Fruit fly (Drosophila melanogaster): ENCODE data around the gene Ir31a.

Gene Ir31a

dm6 chr2L:10405008-10405654 lies at the start of gene Ir31a, which contains the start of the genes CG17768 and LSm-4:
Gene Ir31a (plus strand): TSS chr2L:10405565.
Gene CG17768 (minus strand): TSS chr2L:10405203.
Gene LSm-4 (minus strand): TSS chr2L:10405203.
- TF ChIP-seq psq (optimal IDR thresholded peaks at IDR 0.05) (no peak), ttk (optimal IDR thresholded peaks at IDR 0.05) (no peak), Sin3A (optimal IDR thresholded peaks at IDR 0.05) (no peak), Myc (optimal IDR thresholded peaks at IDR 0.05) (no peak), insv (optimal IDR thresholded peaks at IDR 0.05) (no peak), h (optimal IDR thresholded peaks at IDR 0.05) (no peak)

dm6 chr2L:10356508-10356907 lies 48.9 kb upstream of the Ir31a start, which contains the start of the genes CtsL4 and ClpP:
Gene CtsL4 (minus strand): TSS chr2L:10356597.
Gene ClpP (plus strand): TSS chr2L:10356795.
- TF ChIP-seq h (optimal IDR thresholded peaks at IDR 0.05) (no peak), Myc (optimal IDR thresholded peaks at IDR 0.05) (no peak), insv (optimal IDR thresholded peaks at IDR 0.05) (no peak), psq (optimal IDR thresholded peaks at IDR 0.05) (no peak), ttk (optimal IDR thresholded peaks at IDR 0.05) (no peak), Sin3A (optimal IDR thresholded peaks at IDR 0.05) (no peak)

- no peak for TF ChIP-seq Myc (optimal IDR thresholded peaks at IDR 0.05)
- no peak for TF ChIP-seq insv (optimal IDR thresholded peaks at IDR 0.05)
- no peak for TF ChIP-seq psq (optimal IDR thresholded peaks at IDR 0.05)
- no peak for TF ChIP-seq Sin3A (optimal IDR thresholded peaks at IDR 0.05)
- TF ChIP-seq ttk (optimal IDR thresholded peaks at IDR 0.05), result no peak
- no peak for TF ChIP-seq h (optimal IDR thresholded peaks at IDR 0.05)
Observed at dm6 chr2L:10362408-10363067, 42.8 kb upstream of the Ir31a start, which contains the start of the genes Cand1 and pim. Gene Cand1 (minus strand): TSS chr2L:10362707. Gene pim (plus strand): TSS chr2L:10362989.

- TF ChIP-seq insv (optimal IDR thresholded peaks at IDR 0.05) (no peak), h (optimal IDR thresholded peaks at IDR 0.05) (no peak), psq (optimal IDR thresholded peaks at IDR 0.05) (no peak), Myc (optimal IDR thresholded peaks at IDR 0.05) (no peak), Sin3A (optimal IDR thresholded peaks at IDR 0.05) (no peak), ttk (optimal IDR thresholded peaks at IDR 0.05) (no peak)
Observed at dm6 chr2L:10364229-10364628, 41.1 kb upstream of the Ir31a start, which contains the start of gene lft. Gene lft (plus strand): TSS chr2L:10364471.

- TF ChIP-seq insv (optimal IDR thresholded peaks at IDR 0.05), result no peak
- no peak for TF ChIP-seq h (optimal IDR thresholded peaks at IDR 0.05)
- no peak for TF ChIP-seq ttk (optimal IDR thresholded peaks at IDR 0.05)
- no peak for TF ChIP-seq psq (optimal IDR thresholded peaks at IDR 0.05)
- no peak for TF ChIP-seq Myc (optimal IDR thresholded peaks at IDR 0.05)
- no peak for TF ChIP-seq Sin3A (optimal IDR thresholded peaks at IDR 0.05)
Observed at dm6 chr2L:10366525-10366924, 38.8 kb upstream of the Ir31a start, which contains the start of gene CG5056. Gene CG5056 (plus strand): TSS chr2L:10366692.

- TF ChIP-seq insv (optimal IDR thresholded peaks at IDR 0.05), result no peak
- TF ChIP-seq Myc (optimal IDR thresholded peaks at IDR 0.05), result no peak
- no peak for TF ChIP-seq psq (optimal IDR thresholded peaks at IDR 0.05)
- TF ChIP-seq h (optimal IDR thresholded peaks at IDR 0.05), result no peak
- no peak for TF ChIP-seq ttk (optimal IDR thresholded peaks at IDR 0.05)
Observed at dm6 chr2L:10372297-10372696, 33.1 kb upstream of the Ir31a start.

dm6 chr2L:10373605-10374269 lies 31.6 kb upstream of the Ir31a start, which contains the start of gene rho-5:
Gene rho-5 (minus strand): TSS chr2L:10373900.
- TF ChIP-seq insv (optimal IDR thresholded peaks at IDR 0.05), result no peak
- TF ChIP-seq Myc (optimal IDR thresholded peaks at IDR 0.05), result no peak
- no peak for TF ChIP-seq Sin3A (optimal IDR thresholded peaks at IDR 0.05)
- no peak for TF ChIP-seq h (optimal IDR thresholded peaks at IDR 0.05)
- no peak for TF ChIP-seq psq (optimal IDR thresholded peaks at IDR 0.05)
- no peak for TF ChIP-seq ttk (optimal IDR thresholded peaks at IDR 0.05)

dm6 chr2L:10375464-10376236 lies 29.7 kb upstream of the Ir31a start, which contains the start of the genes CG33303 and dpr19:
Gene CG33303 (minus strand): TSS chr2L:10375757.
Gene dpr19 (plus strand): TSS chr2L:10376168.
- TF ChIP-seq ttk (optimal IDR thresholded peaks at IDR 0.05) (no peak), h (optimal IDR thresholded peaks at IDR 0.05) (no peak), psq (optimal IDR thresholded peaks at IDR 0.05) (no peak), Myc (optimal IDR thresholded peaks at IDR 0.05) (no peak), insv (optimal IDR thresholded peaks at IDR 0.05) (no peak), Sin3A (optimal IDR thresholded peaks at IDR 0.05) (no peak)

- TF ChIP-seq psq (optimal IDR thresholded peaks at IDR 0.05), result no peak
- TF ChIP-seq insv (optimal IDR thresholded peaks at IDR 0.05), result no peak
- no peak for TF ChIP-seq Sin3A (optimal IDR thresholded peaks at IDR 0.05)
- TF ChIP-seq h (optimal IDR thresholded peaks at IDR 0.05), result no peak
- no peak for TF ChIP-seq ttk (optimal IDR thresholded peaks at IDR 0.05)
- no peak for TF ChIP-seq Myc (optimal IDR thresholded peaks at IDR 0.05)
Observed at dm6 chr2L:10376276-10376675, 29.1 kb upstream of the Ir31a start.

dm6 chr2L:10378631-10379030 lies 26.7 kb upstream of the Ir31a start:
- TF ChIP-seq h (optimal IDR thresholded peaks at IDR 0.05) (no peak), Sin3A (optimal IDR thresholded peaks at IDR 0.05) (no peak), psq (optimal IDR thresholded peaks at IDR 0.05) (no peak), ttk (optimal IDR thresholded peaks at IDR 0.05) (no peak), insv (optimal IDR thresholded peaks at IDR 0.05) (no peak), Myc (optimal IDR thresholded peaks at IDR 0.05) (no peak)

- TF ChIP-seq Sin3A (optimal IDR thresholded peaks at IDR 0.05), result no peak
- TF ChIP-seq insv (optimal IDR thresholded peaks at IDR 0.05), result no peak
- TF ChIP-seq h (optimal IDR thresholded peaks at IDR 0.05), result no peak
- TF ChIP-seq Myc (optimal IDR thresholded peaks at IDR 0.05), result no peak
- no peak for TF ChIP-seq ttk (optimal IDR thresholded peaks at IDR 0.05)
- no peak for TF ChIP-seq psq (optimal IDR thresholded peaks at IDR 0.05)
Observed at dm6 chr2L:10379865-10380264, 25.5 kb upstream of the Ir31a start, which contains the start of gene gny. Gene gny (plus strand): TSS chr2L:10380103.

All from Kc167 (cell line).